In the genomic region with DNA sequence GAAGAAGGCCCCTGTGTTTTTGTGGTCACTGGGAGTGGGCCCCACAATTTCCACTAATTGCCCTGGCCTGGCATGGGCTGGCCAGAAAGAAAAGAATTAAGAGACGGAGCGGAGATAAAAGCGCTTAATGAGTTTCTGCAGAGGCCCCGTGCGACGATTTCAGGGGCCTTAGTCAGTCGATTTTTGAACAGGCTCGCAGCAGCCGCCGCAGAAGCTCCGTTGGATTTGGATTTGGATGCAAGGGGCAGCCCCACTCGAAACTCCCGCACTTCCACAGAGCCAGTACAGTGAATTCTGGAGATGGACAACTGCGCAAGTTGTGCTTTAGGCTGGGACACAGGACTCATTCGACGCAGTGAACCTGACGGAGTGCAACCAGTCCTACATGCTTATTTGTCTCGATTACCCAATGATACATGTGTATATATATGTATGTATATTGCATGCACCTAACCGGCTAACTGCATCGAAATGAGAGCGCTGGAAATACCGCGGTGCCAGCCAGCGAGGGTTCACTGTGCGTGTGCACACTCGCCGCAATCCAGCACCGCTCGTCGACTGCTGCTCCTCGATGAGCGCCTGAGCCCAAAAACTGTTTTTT, we compare ENCODE assay signal across 2 fruit fly cellular contexts.
TF ChIP-seq lines count a peak whose summit lies in the region.

No protein-coding gene starts in this region.

TF ChIP-seq in whole organism, embryonic, 481 proteins besides CTCF, POLR2A, EP300 and RAD21 (continued from another document and continues in another):
- TF ChIP-seq CG12769 (tag; optimal IDR thresholded peaks at IDR 0.05; lab: Kevin White, UChicago) (no peak), fd96Cb (tag; optimal IDR thresholded peaks at IDR 0.05; lab: Kevin White, UChicago) (peak; percentile 71), CG31224 (GFP tag; IDR thresholded peaks at IDR 0.05; lab: Robert Waterston, UW) (peak; percentile 57; the same call in 1 of the 2 replicates), CG1647 (GFP tag; optimal IDR thresholded peaks at IDR 0.05; lab: Kevin White, UChicago) (peak; percentile 37), CG17829 (tag; optimal IDR thresholded peaks at IDR 0.05; lab: Kevin White, UChicago) (peak; percentile 36), CG15514 (GFP tag; optimal IDR thresholded peaks at IDR 0.05; lab: Kevin White, UChicago) (peak; percentile 42), cg (GFP tag; optimal IDR thresholded peaks at IDR 0.05; lab: Kevin White, UChicago) (no peak), CG9932 (GFP tag; IDR thresholded peaks at IDR 0.05; lab: Robert Waterston, UW) (peak; percentile 67), CG15073 (GFP tag; optimal IDR thresholded peaks at IDR 0.05; lab: Kevin White, UChicago) (no peak), CG7271 (tag; optimal IDR thresholded peaks at IDR 0.05; lab: Kevin White, UChicago) (no peak), mam (GFP tag; optimal IDR thresholded peaks at IDR 0.05; lab: Kevin White, UChicago) (peak; percentile 73), CG17612 (GFP tag; IDR thresholded peaks at IDR 0.05; lab: Robert Waterston, UW) (0 out of 2 replicates have a peak, but pooled peaks have one; percentile 28), lola (GFP tag; optimal IDR thresholded peaks at IDR 0.05; lab: Kevin White, UChicago) (peak in 1 of 3 experiments; percentile 38), CG14667 (GFP tag; IDR thresholded peaks at IDR 0.05; lab: Robert Waterston, UW) (0 out of 2 replicates have a peak, but pooled peaks have one; percentile 44), pb (GFP tag; optimal IDR thresholded peaks at IDR 0.05; lab: Kevin White, UChicago) (no peak), run (tag; optimal IDR thresholded peaks at IDR 0.05; lab: Kevin White, UChicago) (no peak), CG9817 (tag; optimal IDR thresholded peaks at IDR 0.05; lab: Kevin White, UChicago) (peak; percentile 60), CG30403 (GFP tag; optimal IDR thresholded peaks at IDR 0.05; lab: Kevin White, UChicago) (peak; percentile 75), btn (GFP tag; optimal IDR thresholded peaks at IDR 0.05; lab: Kevin White, UChicago) (no peak), unc-4 (GFP tag; IDR thresholded peaks at IDR 0.05; lab: Robert Waterston, UW; ENCODE audit: partially characterized antibody) (no peak), fd102C (GFP tag; optimal IDR thresholded peaks at IDR 0.05; lab: Kevin White, UChicago) (no peak), Lim3 (GFP tag; IDR thresholded peaks at IDR 0.05; lab: Robert Waterston, UW) (peak; percentile 25; the same call in 1 of the 2 replicates), Hey (tag; optimal IDR thresholded peaks at IDR 0.05; lab: Kevin White, UChicago) (no peak), Dad (GFP tag; optimal IDR thresholded peaks at IDR 0.05; lab: Kevin White, UChicago) (peak; percentile 40), CG14014 (GFP tag; IDR thresholded peaks at IDR 0.05; lab: Robert Waterston, UW) (peak; percentile 67), CG4404 (GFP tag; IDR thresholded peaks at IDR 0.05; lab: Robert Waterston, UW) (peak; percentile 59), Oli (tag; optimal IDR thresholded peaks at IDR 0.05; lab: Kevin White, UChicago) (peak; percentile 66), dan (GFP tag; IDR thresholded peaks at IDR 0.05; lab: Robert Waterston, UW) (peak; percentile 50; the same call in 1 of the 2 replicates), B-H1 (GFP tag; IDR thresholded peaks at IDR 0.05; lab: Robert Waterston, UW) (no peak; the same call in 2 of the 3 replicates), CG4820 (GFP tag; optimal IDR thresholded peaks at IDR 0.05; lab: Kevin White, UChicago) (peak; percentile 63), CG1602 (GFP tag; optimal IDR thresholded peaks at IDR 0.05; lab: Kevin White, UChicago) (peak; percentile 55), Bgb (GFP tag; IDR thresholded peaks at IDR 0.05; lab: Robert Waterston, UW; ENCODE audit: partially characterized antibody) (no peak), CG12744 (GFP tag; optimal IDR thresholded peaks at IDR 0.05; lab: Kevin White, UChicago) (no peak), CG9876 (GFP tag; optimal IDR thresholded peaks at IDR 0.05; lab: Kevin White, UChicago) (peak; percentile 19), slou (GFP tag; optimal IDR thresholded peaks at IDR 0.05; lab: Kevin White, UChicago) (no peak), CG6765 (GFP tag; optimal IDR thresholded peaks at IDR 0.05; lab: Kevin White, UChicago) (no peak), Blimp-1 (GFP tag; optimal IDR thresholded peaks at IDR 0.05; lab: Kevin White, UChicago) (no peak), Gug (GFP tag; IDR thresholded peaks at IDR 0.05; lab: Robert Waterston, UW) (peak; percentile 76), ash1 (GFP tag; optimal IDR thresholded peaks at IDR 0.05; lab: Kevin White, UChicago) (no peak), CG12219 (GFP tag; optimal IDR thresholded peaks at IDR 0.05; lab: Kevin White, UChicago) (peak; percentile 50), twi (tag; optimal IDR thresholded peaks at IDR 0.05; lab: Kevin White, UChicago) (no peak), klu (GFP tag; IDR thresholded peaks at IDR 0.05; lab: Robert Waterston, UW) (peak; percentile 32; the same call in 1 of the 2 replicates), CG2712 (tag; optimal IDR thresholded peaks at IDR 0.05; lab: Kevin White, UChicago) (peak; percentile 67), sd (tag; optimal IDR thresholded peaks at IDR 0.05; lab: Kevin White, UChicago) (no peak), CG18011 (GFP tag; optimal IDR thresholded peaks at IDR 0.05; lab: Kevin White, UChicago) (no peak), CG6683 (GFP tag; optimal IDR thresholded peaks at IDR 0.05; lab: Kevin White, UChicago) (no peak), CG11695 (GFP tag; IDR thresholded peaks at IDR 0.05; lab: Robert Waterston, UW) (0 out of 3 replicates have a peak, but pooled peaks have one; percentile 37), nom (GFP tag; optimal IDR thresholded peaks at IDR 0.05; lab: Kevin White, UChicago) (peak; percentile 56), CG1024 (GFP tag; IDR thresholded peaks at IDR 0.05; lab: Robert Waterston, UW) (no peak), CG15601 (tag; optimal IDR thresholded peaks at IDR 0.05; lab: Kevin White, UChicago) (peak; percentile 2), CG17359 (tag; optimal IDR thresholded peaks at IDR 0.05; lab: Kevin White, UChicago) (peak; percentile 65), CG17186 (GFP tag; optimal IDR thresholded peaks at IDR 0.05; lab: Kevin White, UChicago) (no peak), otp (GFP tag; IDR thresholded peaks at IDR 0.05; lab: Robert Waterston, UW) (peak; percentile 62; the same call in 2 of the 3 replicates), slp2 (GFP tag; optimal IDR thresholded peaks at IDR 0.05; lab: Kevin White, UChicago) (no peak), Scr (GFP tag; IDR thresholded peaks at IDR 0.05; lab: Robert Waterston, UW; ENCODE audit: partially characterized antibody) (no peak), z (GFP tag; IDR thresholded peaks at IDR 0.05; lab: Robert Waterston, UW) (no peak), CG2120 (GFP tag; optimal IDR thresholded peaks at IDR 0.05; lab: Kevin White, UChicago) (peak; percentile 79), CG3407 (GFP tag; optimal IDR thresholded peaks at IDR 0.05; lab: Kevin White, UChicago) (no peak), mirr (GFP tag; optimal IDR thresholded peaks at IDR 0.05; lab: Kevin White, UChicago) (no peak), CG14050 (GFP tag; IDR thresholded peaks at IDR 0.05; lab: Robert Waterston, UW) (peak; percentile 32; the same call in 1 of the 3 replicates), Fer3 (tag; optimal IDR thresholded peaks at IDR 0.05; lab: Kevin White, UChicago) (peak; percentile 56)

TF ChIP-seq in whole organism, prepupa, 60 proteins besides CTCF, POLR2A, EP300 and RAD21 (continued from another document):
- TF ChIP-seq Lpt (GFP tag; optimal IDR thresholded peaks at IDR 0.05; lab: Kevin White, UChicago) = no peak
- peak; percentile 81 for TF ChIP-seq Sox102F (GFP tag; optimal IDR thresholded peaks at IDR 0.05; lab: Kevin White, UChicago)
- peak; percentile 77 for TF ChIP-seq CG1621 (tag; optimal IDR thresholded peaks at IDR 0.05; lab: Kevin White, UChicago)
- TF ChIP-seq CG10631 (GFP tag; optimal IDR thresholded peaks at IDR 0.05; lab: Kevin White, UChicago) = peak; percentile 86
- TF ChIP-seq ss (GFP tag; optimal IDR thresholded peaks at IDR 0.05; lab: Kevin White, UChicago) = peak; percentile 63 to 74
- peak; percentile 81 for TF ChIP-seq CG15336 (GFP tag; IDR thresholded peaks at IDR 0.05; lab: Robert Waterston, UW)
- peak; percentile 94 for TF ChIP-seq Eip78C (GFP tag; lab: Kevin White, UChicago)
- TF ChIP-seq Smox (GFP tag; optimal IDR thresholded peaks at IDR 0.05; lab: Kevin White, UChicago) = peak; percentile 86
- peak; percentile 89 for TF ChIP-seq pdm3 (GFP tag; optimal IDR thresholded peaks at IDR 0.05; lab: Kevin White, UChicago)
- TF ChIP-seq CG6808 (GFP tag; optimal IDR thresholded peaks at IDR 0.05; lab: Kevin White, UChicago) = peak; percentile 77
- peak; percentile 83 for TF ChIP-seq CG3919 (GFP tag; optimal IDR thresholded peaks at IDR 0.05; lab: Kevin White, UChicago)
- TF ChIP-seq achi (GFP tag; optimal IDR thresholded peaks at IDR 0.05; lab: Kevin White, UChicago) = peak; percentile 78
